Fruit fly (Drosophila melanogaster) whole organism, embryonic: ENCODE results near the gene EndoGI.

Experiments
- ATbp ChIP-seq: fragments of 200-800 bp; sonication (Bioruptor generic); optimal IDR thresholded peaks from 2 replicates; lab custom pipeline; 2017; ENCODE audit warnings: missing biosample characterization, mild to moderate bottlenecking, missing genetic modification characterization, missing genetic modification reagents
- Ada2b ChIP-seq: fragments of 200-800 bp; sonication (Bioruptor generic); IDR thresholded peaks from 2 replicates; pipeline ENCODE4 v1.3.6; 2022; ENCODE audit warnings: missing biosample characterization, missing genetic modification characterization
- Atf6 ChIP-seq: fragments of 200-800 bp; sonication (Bioruptor generic); IDR thresholded peaks from 2 replicates; pipeline ENCODE4 v1.3.6; 2022; ENCODE audit warnings: missing biosample characterization, missing genetic modification characterization
- B-H1 ChIP-seq: fragments of 200-800 bp; sonication (Bioruptor generic); IDR thresholded peaks from 3 replicates; pipeline ENCODE4 v1.3.6; 2022; ENCODE audit warnings: missing biosample characterization, missing genetic modification characterization
- CG1024 ChIP-seq: fragments of 200-800 bp; sonication (Bioruptor generic); IDR thresholded peaks from 2 replicates; pipeline ENCODE4 v1.3.6; 2022; ENCODE audit warnings: missing biosample characterization, missing genetic modification characterization
- CG12104 ChIP-seq: fragments of 200-800 bp; sonication (Bioruptor generic); optimal IDR thresholded peaks from 3 replicates; lab custom pipeline; 2016; ENCODE audit warnings: missing biosample characterization, missing genetic modification characterization
- CG12744 ChIP-seq: fragments of 200-800 bp; sonication (Bioruptor generic); optimal IDR thresholded peaks from 2 replicates; lab custom pipeline; 2016; ENCODE audit warnings: missing biosample characterization, missing genetic modification characterization
- CG12942 ChIP-seq: fragments of 200-800 bp; sonication (Bioruptor generic); optimal IDR thresholded peaks from 3 replicates; lab custom pipeline; 2016; ENCODE audit warnings: missing biosample characterization, missing genetic modification characterization
- CG13287 ChIP-seq: fragments of 200-800 bp; sonication (Bioruptor generic); IDR thresholded peaks from 2 replicates; pipeline ENCODE4 v1.3.6; 2022; ENCODE audit warnings: missing biosample characterization, missing genetic modification characterization; ENCODE audit not compliant: partially characterized antibody
- CG1529 ChIP-seq: fragments of 200-800 bp; sonication (Bioruptor generic); optimal IDR thresholded peaks from 3 replicates; lab custom pipeline; 2018; ENCODE audit warnings: missing biosample characterization, missing genetic modification characterization
- CG1602 ChIP-seq: fragments of 200-800 bp; sonication (Bioruptor generic); optimal IDR thresholded peaks from 3 replicates; lab custom pipeline; 2016; ENCODE audit warnings: missing biosample characterization, missing genetic modification characterization
- CG16813 ChIP-seq: fragments of 200-800 bp; sonication (Bioruptor generic); IDR thresholded peaks from 3 replicates; pipeline ENCODE4 v1.3.6; 2022; ENCODE audit warnings: missing biosample characterization, missing genetic modification characterization; ENCODE audit not compliant: partially characterized antibody
- CG16863 ChIP-seq: fragments of 200-800 bp; sonication (Bioruptor generic); optimal IDR thresholded peaks from 3 replicates; lab custom pipeline; 2016; ENCODE audit warnings: missing biosample characterization, missing genetic modification characterization
- CG17361 ChIP-seq: fragments of 200-800 bp; sonication (Bioruptor generic); IDR thresholded peaks from 3 replicates; pipeline ENCODE4 v1.3.6; 2022; ENCODE audit warnings: missing biosample characterization, missing genetic modification characterization
- CG2116 ChIP-seq: fragments of 200-800 bp; sonication (Bioruptor generic); optimal IDR thresholded peaks from 3 replicates; lab custom pipeline; 2018; ENCODE audit warnings: missing biosample characterization, mild to moderate bottlenecking, missing genetic modification characterization
- CG2129 ChIP-seq: fragments of 200-800 bp; sonication (Bioruptor generic); IDR thresholded peaks from 2 replicates; pipeline ENCODE4 v1.3.6; 2022; ENCODE audit warnings: missing biosample characterization, missing genetic modification characterization; ENCODE audit not compliant: partially characterized antibody
- CG2199 ChIP-seq: fragments of 200-800 bp; sonication (Bioruptor generic); IDR thresholded peaks from 3 replicates; pipeline ENCODE4 v1.3.6; 2022; ENCODE audit warnings: missing biosample characterization, missing genetic modification characterization
- CG2712 ChIP-seq: fragments of 200-800 bp; optimal IDR thresholded peaks from 3 replicates; lab custom pipeline; 2019; ENCODE audit warnings: missing biosample characterization, mild to moderate bottlenecking, missing genetic modification characterization, moderate library complexity
- CG2875 ChIP-seq: fragments of 200-800 bp; sonication (Bioruptor generic); optimal IDR thresholded peaks from 2 replicates; lab custom pipeline; 2017; ENCODE audit warnings: missing biosample characterization, mild to moderate bottlenecking, missing genetic modification characterization, missing genetic modification reagents
- CG32532 ChIP-seq: fragments of 200-800 bp; sonication (Bioruptor generic); IDR thresholded peaks from 2 replicates; pipeline ENCODE4 v1.3.6; 2022; ENCODE audit warnings: missing biosample characterization, missing genetic modification characterization
- CG3281 ChIP-seq: fragments of 200-800 bp; sonication (Bioruptor generic); optimal IDR thresholded peaks from 3 replicates; lab custom pipeline; 2017; ENCODE audit warnings: missing biosample characterization, mild to moderate bottlenecking, missing genetic modification characterization
- CG3726 ChIP-seq: fragments of 200-800 bp; sonication (Bioruptor generic); IDR thresholded peaks from 3 replicates; pipeline ENCODE4, ENCODE4 v1.3.6; 2022; ENCODE audit warnings: missing biosample characterization, missing genetic modification characterization
- CG4282 ChIP-seq: fragments of 200-800 bp; sonication (Bioruptor generic); optimal IDR thresholded peaks from 2 replicates; lab custom pipeline; 2016; ENCODE audit warnings: missing biosample characterization, missing genetic modification characterization
- CG4707 ChIP-seq: fragments of 200-800 bp; sonication (Bioruptor generic); optimal IDR thresholded peaks from 2 replicates; lab custom pipeline; 2018; ENCODE audit warnings: missing biosample characterization, mild to moderate bottlenecking, missing genetic modification characterization, moderate library complexity
- CG6689 ChIP-seq: fragments of 200-800 bp; sonication (Bioruptor generic); IDR thresholded peaks from 2 replicates; pipeline ENCODE4 v1.3.6; 2022; ENCODE audit warnings: missing biosample characterization, missing genetic modification characterization
- CG9876 ChIP-seq: fragments of 200-800 bp; sonication (Bioruptor generic); optimal IDR thresholded peaks from 2 replicates; lab custom pipeline; 2016; ENCODE audit warnings: missing biosample characterization, missing genetic modification characterization
- Deaf1 ChIP-seq: fragments of 200-800 bp; optimal IDR thresholded peaks from 3 replicates; lab custom pipeline; 2019; ENCODE audit warnings: missing biosample characterization, mild to moderate bottlenecking, missing genetic modification characterization, moderate library complexity
- E2f2 ChIP-seq: fragments of 200-800 bp; sonication (Bioruptor generic); IDR thresholded peaks from 2 replicates; pipeline ENCODE4 v1.3.6; 2022; ENCODE audit warnings: missing biosample characterization, missing genetic modification characterization
- HmgZ ChIP-seq: fragments of 200-800 bp; sonication (Bioruptor generic); optimal IDR thresholded peaks from 2 replicates; lab custom pipeline; 2018; ENCODE audit warnings: missing biosample characterization, mild to moderate bottlenecking, missing genetic modification characterization
- MBD-R2 ChIP-seq: fragments of 200-800 bp; sonication (Bioruptor generic); IDR thresholded peaks from 2 replicates; pipeline ENCODE4 v1.3.6; 2022; ENCODE audit warnings: missing biosample characterization, missing genetic modification characterization
- Mrtf ChIP-seq: fragments of 200-800 bp; sonication (Bioruptor generic); IDR thresholded peaks from 3 replicates; pipeline ENCODE4 v1.3.6; 2022; ENCODE audit warnings: missing biosample characterization, missing genetic modification characterization
- Ptx1 ChIP-seq: fragments of 200-800 bp; sonication (Bioruptor generic); IDR thresholded peaks from 2 replicates; pipeline ENCODE4 v1.3.6; 2022; ENCODE audit warnings: missing biosample characterization, missing genetic modification characterization
- Spps ChIP-seq: fragments of 200-800 bp; sonication (Bioruptor generic); optimal IDR thresholded peaks from 2 replicates; lab custom pipeline; 2018; ENCODE audit warnings: missing biosample characterization, mild to moderate bottlenecking, missing genetic modification characterization
- ara ChIP-seq: fragments of 200-800 bp; sonication (Bioruptor generic); IDR thresholded peaks from 2 replicates; pipeline ENCODE4 v1.3.6; 2022; ENCODE audit warnings: missing biosample characterization, missing genetic modification characterization
- cg ChIP-seq: fragments of 200-800 bp; sonication (Bioruptor generic); optimal IDR thresholded peaks from 3 replicates; lab custom pipeline; 2019; ENCODE audit warnings: missing biosample characterization, mild to moderate bottlenecking, missing genetic modification characterization, moderate library complexity
- gfzf ChIP-seq: fragments of 200-800 bp; sonication (Bioruptor generic); optimal IDR thresholded peaks from 2 replicates; lab custom pipeline; 2016; ENCODE audit warnings: missing biosample characterization, mild to moderate bottlenecking, missing genetic modification characterization, moderate library complexity
- gro ChIP-seq: fragments of 200-800 bp; sonication (Bioruptor generic); optimal IDR thresholded peaks from 2 replicates; lab custom pipeline; 2016; ENCODE audit warnings: missing biosample characterization, missing genetic modification characterization
- gsb-n ChIP-seq: fragments of 200-800 bp; sonication (Bioruptor generic); optimal IDR thresholded peaks from 3 replicates; lab custom pipeline; 2018; ENCODE audit warnings: missing biosample characterization, mild to moderate bottlenecking, missing genetic modification characterization
- hkb ChIP-seq, 2 experiments: fragments of 200-800 bp in 1 of 2; fragments of >200 bp in 1 of 2; sonication (Bioruptor generic) in 1 of 2; IDR thresholded peaks in 1 of 2; optimal IDR thresholded peaks in 1 of 2; 2 replicates each; pipeline versions ENCODE4 v1.3.6 to Lab custom; 2017 to 2022; ENCODE audit warnings: missing biosample characterization in 1 of 2, missing genetic modification characterization in 1 of 2
- mirr ChIP-seq: fragments of 200-800 bp; sonication (Bioruptor generic); optimal IDR thresholded peaks from 3 replicates; lab custom pipeline; 2018; ENCODE audit warnings: missing biosample characterization, mild to moderate bottlenecking, missing genetic modification characterization
- mld ChIP-seq: fragments of 200-800 bp; sonication (Bioruptor generic); IDR thresholded peaks from 3 replicates; pipeline ENCODE4 v1.3.6; 2022; ENCODE audit warnings: missing biosample characterization, missing genetic modification characterization; ENCODE audit not compliant: partially characterized antibody
- peb ChIP-seq: fragments of 200-800 bp; sonication (Bioruptor generic); IDR thresholded peaks from 2 replicates; pipeline ENCODE4 v1.3.6; 2022; ENCODE audit warnings: missing biosample characterization, missing genetic modification characterization
- sob ChIP-seq: fragments of 200-800 bp; sonication (Bioruptor generic); IDR thresholded peaks from 2 replicates; pipeline ENCODE4 v1.3.6; 2022; ENCODE audit warnings: missing biosample characterization, missing genetic modification characterization
- stwl ChIP-seq: fragments of 200-800 bp; sonication (Bioruptor generic); optimal IDR thresholded peaks from 3 replicates; lab custom pipeline; 2018; ENCODE audit warnings: missing biosample characterization, mild to moderate bottlenecking, missing genetic modification characterization, moderate library complexity
- tap ChIP-seq: fragments of 200-800 bp; optimal IDR thresholded peaks from 3 replicates; lab custom pipeline; 2019; ENCODE audit warnings: missing biosample characterization, mild to moderate bottlenecking, missing genetic modification characterization, moderate library complexity
- tin ChIP-seq: fragments of 200-800 bp; sonication (Bioruptor generic); optimal IDR thresholded peaks from 3 replicates; lab custom pipeline; 2016; ENCODE audit warnings: missing biosample characterization, missing genetic modification characterization
- wek ChIP-seq: fragments of 200-800 bp; sonication (Bioruptor generic); optimal IDR thresholded peaks from 3 replicates; lab custom pipeline; 2018; ENCODE audit warnings: missing biosample characterization, mild to moderate bottlenecking, missing genetic modification characterization, moderate library complexity
- zen2 ChIP-seq: fragments of 200-800 bp; sonication (Bioruptor generic); IDR thresholded peaks from 3 replicates; pipeline ENCODE4 v1.3.6; 2022; ENCODE audit warnings: missing biosample characterization, missing genetic modification characterization; ENCODE audit not compliant: partially characterized antibody

The EndoGI gene

DNA sequence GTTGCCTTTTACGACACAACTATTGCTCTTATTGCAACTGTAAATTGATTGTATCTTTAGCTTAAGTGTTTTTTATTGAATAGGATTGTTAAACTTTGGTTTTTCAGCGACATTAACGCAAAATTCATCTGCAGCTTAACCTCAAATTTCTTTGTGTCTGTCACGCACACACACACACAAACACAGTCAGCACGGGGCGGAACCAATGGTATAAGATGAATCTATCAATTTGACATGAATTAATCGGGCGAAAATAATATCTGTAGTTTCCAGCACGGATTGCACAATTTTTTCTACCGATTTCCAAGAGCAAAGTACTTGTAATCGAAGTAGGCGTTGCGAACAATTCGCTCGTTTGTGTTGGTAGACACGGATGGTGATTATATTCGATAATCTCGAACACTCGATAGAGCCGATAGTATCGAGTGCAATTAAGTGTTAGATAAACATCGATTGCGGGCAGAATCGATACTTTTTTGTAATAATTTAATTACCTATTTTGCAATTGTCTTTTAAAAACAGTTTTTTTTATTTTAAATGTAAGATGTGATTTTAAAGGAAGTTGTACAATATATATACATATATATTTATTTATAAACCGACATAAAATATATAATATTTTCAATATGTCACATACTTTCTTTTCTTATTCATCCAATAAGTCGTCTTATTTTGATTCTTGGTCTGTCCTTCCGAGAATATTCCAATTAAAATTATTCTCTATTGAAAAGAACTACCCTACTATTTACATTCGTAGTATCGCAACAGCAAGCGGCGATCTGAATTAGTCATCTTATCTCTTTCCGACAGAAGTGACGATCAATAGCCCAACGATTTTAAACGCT, at the start of gene EndoGI, which contains the start of gene PRL-1 (continued):
- TF ChIP-seq CG2129 (GFP tag; lab: Robert Waterston, UW) = peak; percentile 95
- peak; percentile 64 for TF ChIP-seq CG1602
- TF ChIP-seq tap (tag; lab: Kevin White, UChicago) = peak; percentile 87
- no peak for TF ChIP-seq CG4707 (GFP tag; lab: Kevin White, UChicago)
- no peak; the same call in 2 of the 3 replicates for TF ChIP-seq CG3726 (GFP tag; lab: Robert Waterston, UW)
- peak; percentile 91 for TF ChIP-seq CG32532
- TF ChIP-seq wek (GFP tag; lab: Kevin White, UChicago) = peak; percentile 54
- peak; percentile 47 for TF ChIP-seq CG2875
- no peak for TF ChIP-seq CG4282 (GFP tag; lab: Kevin White, UChicago)
- peak; percentile 51 for TF ChIP-seq CG12942
- peak; percentile 92 for TF ChIP-seq CG13287
- peak; percentile 26; the same call in 1 of the 2 replicates for TF ChIP-seq peb (GFP tag; lab: Robert Waterston, UW)
- peak; percentile 44; the same call in 1 of the 2 replicates for TF ChIP-seq ara (GFP tag; lab: Robert Waterston, UW)
- TF ChIP-seq CG2199 = peak; percentile 12; the same call in 1 of the 3 replicates
- peak; percentile 83 for TF ChIP-seq CG2116
- TF ChIP-seq CG12744 (GFP tag; lab: Kevin White, UChicago) = peak; percentile 12
- TF ChIP-seq tin = peak; percentile 46
- TF ChIP-seq Ptx1 (GFP tag; lab: Robert Waterston, UW) = peak; percentile 77
- TF ChIP-seq E2f2 = peak; percentile 56; the same call in 1 of the 2 replicates
- TF ChIP-seq gsb-n (tag; lab: Kevin White, UChicago) = peak; percentile 72
- TF ChIP-seq mld (GFP tag; lab: Robert Waterston, UW) = peak; percentile 99
- peak; percentile 36; the same call in 1 of the 2 replicates for TF ChIP-seq MBD-R2 (GFP tag; lab: Robert Waterston, UW)
- peak; percentile 36 for TF ChIP-seq HmgZ
- TF ChIP-seq stwl (tag; lab: Kevin White, UChicago) = peak; percentile 96
- TF ChIP-seq CG3281 (GFP tag; lab: Kevin White, UChicago) = peak; percentile 77
- TF ChIP-seq Mrtf = no peak
- TF ChIP-seq CG1529 (GFP tag; lab: Kevin White, UChicago) = peak; percentile 4
- TF ChIP-seq gfzf (GFP tag; lab: Kevin White, UChicago) = peak; percentile 19
- TF ChIP-seq CG12104 (GFP tag; lab: Kevin White, UChicago) = peak; percentile 74
- peak; percentile 75 for TF ChIP-seq Atf6 (GFP tag; lab: Robert Waterston, UW)
- peak; percentile 95; the same call in 2 of the 3 replicates for TF ChIP-seq zen2 (GFP tag; lab: Robert Waterston, UW)
- TF ChIP-seq CG9876 = no peak
- TF ChIP-seq gro (GFP tag; lab: Kevin White, UChicago) = peak; percentile 6
- peak; percentile 42 for TF ChIP-seq Spps (tag; lab: Kevin White, UChicago)
- TF ChIP-seq CG2712 (tag; lab: Kevin White, UChicago) = peak; percentile 86
- TF ChIP-seq CG1024 (GFP tag; lab: Robert Waterston, UW) = no peak
- peak; percentile 85 for TF ChIP-seq CG17361 (GFP tag; lab: Robert Waterston, UW)
- peak; percentile 83; the same call in 1 of the 2 replicates for TF ChIP-seq CG6689 (GFP tag; lab: Robert Waterston, UW)
- peak; percentile 74 for TF ChIP-seq sob (GFP tag; lab: Robert Waterston, UW)
- TF ChIP-seq CG16863 (GFP tag; lab: Kevin White, UChicago) = no peak
- TF ChIP-seq hkb (optimal IDR thresholded peaks at IDR 0.05; lab: Kevin White, UChicago) = no peak
- TF ChIP-seq hkb (GFP tag; IDR thresholded peaks at IDR 0.05; lab: Robert Waterston, UW) = peak; percentile 83
- TF ChIP-seq cg = peak; percentile 96
- peak; percentile 31 for TF ChIP-seq ATbp (GFP tag; lab: Kevin White, UChicago)
- no peak for TF ChIP-seq mirr (GFP tag; lab: Kevin White, UChicago)
- peak; percentile 62 for TF ChIP-seq Deaf1 (tag; lab: Kevin White, UChicago)
- TF ChIP-seq B-H1 = peak; percentile 59; the same call in 1 of the 3 replicates
- peak; percentile 100 for TF ChIP-seq CG16813 (GFP tag; lab: Robert Waterston, UW)
- peak; percentile 50; the same call in 1 of the 2 replicates for TF ChIP-seq Ada2b (GFP tag; lab: Robert Waterston, UW)
